Worm (Caenorhabditis elegans): ENCODE results near the gene baf-1.

baf-1 gene

DNA sequence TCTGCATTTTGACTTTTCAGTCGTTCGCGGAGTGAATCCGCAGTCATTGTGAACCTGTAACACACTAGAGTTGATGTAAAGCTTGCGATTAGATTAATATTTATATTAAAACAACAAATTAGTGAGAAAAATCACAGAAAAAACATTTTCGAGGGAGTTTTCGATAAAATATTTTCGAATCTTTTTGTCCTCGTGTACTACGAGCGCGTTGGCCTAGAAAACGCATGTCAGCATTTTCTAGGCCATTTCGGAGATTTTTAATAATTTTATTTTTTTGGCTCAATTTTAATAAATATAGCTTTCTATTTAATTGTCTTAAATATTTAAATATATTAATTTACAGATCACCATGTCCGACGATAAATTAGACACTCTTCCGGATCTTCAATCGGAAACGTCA is 1.8 kb upstream of the baf-1 start, which contains the start of gene B0464.9 (continued):
- TF ChIP-seq ama-1 (optimal IDR thresholded peaks at IDR 0.05) (no peak), mec-3 (tag; optimal IDR thresholded peaks at IDR 0.05; ENCODE audit: borderline replicate concordance) (no peak), nhr-11 (tag; optimal IDR thresholded peaks at IDR 0.05) (no peak)

DNA sequence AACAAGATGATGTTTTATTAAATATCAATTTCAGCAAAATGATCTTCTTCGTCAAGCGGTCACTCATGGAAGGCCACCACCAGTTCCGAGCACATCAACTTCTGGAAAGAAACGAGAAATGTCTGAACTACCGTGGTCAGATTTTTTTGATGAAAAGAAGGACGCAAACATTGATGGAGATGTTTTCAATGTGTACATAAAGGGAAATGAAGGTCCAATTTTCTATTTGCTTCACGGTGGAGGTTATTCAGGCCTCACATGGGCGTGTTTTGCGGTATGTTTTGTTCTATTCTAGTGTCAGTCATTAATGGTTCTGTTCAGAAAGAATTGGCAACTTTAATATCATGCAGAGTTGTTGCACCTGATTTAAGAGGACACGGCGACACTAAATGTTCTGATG is 1.4 kb upstream of the baf-1 start, which contains the start of gene B0464.6:
Gene B0464.6, minus strand, starts transcription at position 101 of the 400 bp plus-strand sequence.
- TF ChIP-seq ceh-30 (tag; optimal IDR thresholded peaks at IDR 0.05) (no peak), ceh-14 (tag; optimal IDR thresholded peaks at IDR 0.05) (no peak), pqm-1 (tag; optimal IDR thresholded peaks at IDR 0.05) (no peak), ama-1 (optimal IDR thresholded peaks at IDR 0.05) (no peak), hlh-8 (tag; optimal IDR thresholded peaks at IDR 0.05) (no peak), madf-2 (tag; optimal IDR thresholded peaks at IDR 0.05) (no peak), ceh-22 (tag; optimal IDR thresholded peaks at IDR 0.05) (no peak), mec-3 (tag; optimal IDR thresholded peaks at IDR 0.05; ENCODE audit: borderline replicate concordance) (no peak), ceh-2 (tag; optimal IDR thresholded peaks at IDR 0.05) (no peak), hlh-6 (tag; optimal IDR thresholded peaks at IDR 0.05) (no peak), K09A11.1 (tag; optimal IDR thresholded peaks at IDR 0.05; ENCODE audit: insufficient read depth) (no peak), hlh-13 (GFP tag; optimal IDR thresholded peaks at IDR 0.05) (no peak), ref-2 (tag; optimal IDR thresholded peaks at IDR 0.05) (no peak), C38D4.7 (GFP tag; optimal IDR thresholded peaks at IDR 0.05) (no peak), ztf-16 (tag; optimal IDR thresholded peaks at IDR 0.05) (no peak)

DNA sequence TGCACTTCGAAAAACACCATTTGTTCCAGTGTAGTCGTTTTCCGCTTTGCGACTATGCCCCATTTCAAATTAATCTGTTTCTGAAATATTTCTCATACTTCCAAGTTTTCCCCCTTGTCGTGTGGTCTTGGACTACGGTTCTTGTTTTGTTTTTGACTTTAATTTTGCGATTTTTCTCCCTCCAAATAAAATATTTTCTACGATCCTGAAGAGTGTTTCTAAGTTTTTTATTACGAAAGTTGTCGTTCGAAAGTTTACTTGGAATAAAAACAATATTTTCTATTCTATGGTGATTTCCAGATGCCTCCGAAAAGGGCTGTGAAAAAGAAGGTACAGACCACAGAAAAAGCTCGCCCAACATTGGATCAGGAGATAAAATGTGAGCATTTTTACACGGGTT is 593 bp downstream of the baf-1 start, which contains the start of gene tag-342:
Gene tag-342, plus strand, starts transcription at position 301 of the 400 bp plus-strand sequence.
- TF ChIP-seq ceh-19 (GFP tag; optimal IDR thresholded peaks at IDR 0.05) (no peak), ceh-14 (tag; optimal IDR thresholded peaks at IDR 0.05) (no peak), pax-1 (tag; optimal IDR thresholded peaks at IDR 0.05) (no peak), rnt-1 (tag; optimal IDR thresholded peaks at IDR 0.05) (no peak), eyg-1 (tag; optimal IDR thresholded peaks at IDR 0.05) (no peak), ttx-3 (tag; optimal IDR thresholded peaks at IDR 0.05) (no peak), sdc-2 (tag; optimal IDR thresholded peaks at IDR 0.05) (no peak), T23F11.4 (GFP tag; optimal IDR thresholded peaks at IDR 0.05) (no peak), ceh-2 (tag; optimal IDR thresholded peaks at IDR 0.05) (no peak), ceh-34 (tag; optimal IDR thresholded peaks at IDR 0.05) (no peak), ama-1 (optimal IDR thresholded peaks at IDR 0.05) (no peak), fax-1 (tag; optimal IDR thresholded peaks at IDR 0.05) (no peak), ahr-1 (tag; optimal IDR thresholded peaks at IDR 0.05) (no peak)

DNA sequence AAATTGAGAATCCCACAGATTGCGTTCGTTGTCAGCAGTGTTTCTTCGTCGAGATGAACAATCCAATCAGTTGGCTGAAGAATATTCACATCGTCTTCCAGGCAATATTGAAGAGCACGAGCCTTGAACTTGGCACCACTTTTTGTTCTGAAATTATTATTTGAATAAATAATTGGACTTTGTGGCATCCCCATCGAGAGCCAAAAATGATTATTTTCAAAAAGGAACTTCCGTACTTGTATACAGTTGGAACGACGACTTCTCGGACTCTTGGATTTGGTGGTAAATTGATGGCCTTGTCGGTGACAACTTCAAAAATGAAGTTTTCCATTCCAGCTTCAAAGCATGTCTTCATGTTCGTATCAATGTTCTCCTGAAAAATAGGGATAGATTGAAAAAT is 4.7 kb downstream of the baf-1 start:
- TF ChIP-seq ceh-18 (tag; optimal IDR thresholded peaks at IDR 0.05) (no peak), madf-2 (tag; optimal IDR thresholded peaks at IDR 0.05) (no peak), hlh-13 (GFP tag; optimal IDR thresholded peaks at IDR 0.05) (no peak), ceh-9 (tag; optimal IDR thresholded peaks at IDR 0.05) (no peak), ceh-45 (GFP tag; IDR thresholded peaks at IDR 0.05) (no peak), che-1 (tag; optimal IDR thresholded peaks at IDR 0.05) (no peak), ceh-22 (tag; optimal IDR thresholded peaks at IDR 0.05) (no peak), ahr-1 (tag; optimal IDR thresholded peaks at IDR 0.05) (no peak), pros-1 (tag; optimal IDR thresholded peaks at IDR 0.05) (no peak), tbx-7 (tag; optimal IDR thresholded peaks at IDR 0.05) (no peak), pat-9 (tag; optimal IDR thresholded peaks at IDR 0.05) (no peak), ttx-3 (tag; optimal IDR thresholded peaks at IDR 0.05) (no peak), ceh-24 (tag; optimal IDR thresholded peaks at IDR 0.05) (no peak), unc-55 (GFP tag; optimal IDR thresholded peaks at IDR 0.05) (no peak), K02D7.2 (tag; optimal IDR thresholded peaks at IDR 0.05) (no peak), zip-5 (tag; optimal IDR thresholded peaks at IDR 0.05) (no peak), sox-4 (tag; optimal IDR thresholded peaks at IDR 0.05) (no peak), hlh-30 (tag; optimal IDR thresholded peaks at IDR 0.05; ENCODE audit: insufficient read depth) (no peak), rnt-1 (tag; optimal IDR thresholded peaks at IDR 0.05) (no peak)

Data from whole organism, late embryonic.